Fruit fly (Drosophila melanogaster) whole organism, embryonic: ENCODE results near the gene GABA-B-R3.

Experiments used
- Adf1 ChIP-seq: fragments of 200-800 bp; sonication (Bioruptor generic); IDR thresholded peaks from 2 replicates; pipeline ENCODE4 v1.3.6; 2022; ENCODE audit warnings: missing biosample characterization, missing genetic modification characterization
- Atf6 ChIP-seq: fragments of 200-800 bp; sonication (Bioruptor generic); IDR thresholded peaks from 2 replicates; pipeline ENCODE4 v1.3.6; 2022; ENCODE audit warnings: missing biosample characterization, missing genetic modification characterization
- BtbVII ChIP-seq: fragments of 200-800 bp; sonication (Bioruptor generic); optimal IDR thresholded peaks from 3 replicates; lab custom pipeline; 2017; ENCODE audit warnings: missing biosample characterization, mild to moderate bottlenecking, missing genetic modification characterization
- CG10543 ChIP-seq: fragments of 200-800 bp; sonication (Bioruptor generic); optimal IDR thresholded peaks from 3 replicates; lab custom pipeline; 2017; ENCODE audit warnings: missing biosample characterization, mild to moderate bottlenecking, missing genetic modification characterization, moderate library complexity
- CG12219 ChIP-seq: fragments of 200-800 bp; sonication (Bioruptor generic); optimal IDR thresholded peaks from 3 replicates; lab custom pipeline; 2018; ENCODE audit warnings: missing biosample characterization, mild to moderate bottlenecking, missing genetic modification characterization
- CG12744 ChIP-seq: fragments of 200-800 bp; sonication (Bioruptor generic); optimal IDR thresholded peaks from 2 replicates; lab custom pipeline; 2016; ENCODE audit warnings: missing biosample characterization, missing genetic modification characterization
- CG12769 ChIP-seq: fragments of 200-800 bp; sonication (Bioruptor generic); optimal IDR thresholded peaks from 2 replicates; lab custom pipeline; 2019; ENCODE audit warnings: missing biosample characterization, mild to moderate bottlenecking, missing genetic modification characterization, moderate library complexity
- CG15514 ChIP-seq: fragments of 200-800 bp; sonication (Bioruptor generic); optimal IDR thresholded peaks from 3 replicates; lab custom pipeline; 2017; ENCODE audit warnings: missing biosample characterization, missing genetic modification characterization, mild to moderate bottlenecking, moderate library complexity, missing genetic modification reagents
- CG1647 ChIP-seq: fragments of 200-800 bp; sonication (Bioruptor generic); optimal IDR thresholded peaks from 3 replicates; lab custom pipeline; 2016; ENCODE audit warnings: missing biosample characterization, missing genetic modification characterization
- CG2120 ChIP-seq: fragments of 200-800 bp; sonication (Bioruptor generic); optimal IDR thresholded peaks from 3 replicates; lab custom pipeline; 2016; ENCODE audit warnings: missing biosample characterization, missing genetic modification characterization
- CG2129 ChIP-seq: fragments of 200-800 bp; sonication (Bioruptor generic); IDR thresholded peaks from 2 replicates; pipeline ENCODE4 v1.3.6; 2022; ENCODE audit warnings: missing biosample characterization, missing genetic modification characterization; ENCODE audit not compliant: partially characterized antibody
- CG3847 ChIP-seq: fragments of 200-800 bp; sonication (Bioruptor generic); IDR thresholded peaks from 2 replicates; pipeline ENCODE4 v1.3.6; 2022; ENCODE audit warnings: missing biosample characterization, missing genetic modification characterization
- CG42726 ChIP-seq: fragments of 200-800 bp; sonication (Bioruptor generic); IDR thresholded peaks from 2 replicates; pipeline ENCODE4 v1.3.6; 2022; ENCODE audit warnings: missing biosample characterization, missing genetic modification characterization; ENCODE audit not compliant: partially characterized antibody
- CG4328 ChIP-seq: fragments of 200-800 bp; sonication (Bioruptor generic); optimal IDR thresholded peaks from 3 replicates; lab custom pipeline; 2017; ENCODE audit warnings: missing biosample characterization, missing genetic modification reagents, missing genetic modification characterization
- CG6254 ChIP-seq: fragments of 200-800 bp; sonication (Bioruptor generic); optimal IDR thresholded peaks from 3 replicates; lab custom pipeline; 2017; ENCODE audit warnings: mild to moderate bottlenecking, missing biosample characterization, missing genetic modification reagents, missing genetic modification characterization
- CG6813 ChIP-seq: fragments of 200-800 bp; sonication (Bioruptor generic); optimal IDR thresholded peaks from 2 replicates; lab custom pipeline; 2017; ENCODE audit warnings: missing biosample characterization, missing genetic modification characterization, mild to moderate bottlenecking, moderate library complexity, missing genetic modification reagents
- CG8388 ChIP-seq: fragments of 200-800 bp; sonication (Bioruptor generic); optimal IDR thresholded peaks from 2 replicates; lab custom pipeline; 2019; ENCODE audit warnings: missing biosample characterization, mild to moderate bottlenecking, missing genetic modification characterization, moderate library complexity
- CG8944 ChIP-seq: fragments of 200-800 bp; sonication (Bioruptor generic); optimal IDR thresholded peaks from 3 replicates; lab custom pipeline; 2016; ENCODE audit warnings: missing biosample characterization, missing genetic modification characterization
- CG9797 ChIP-seq: fragments of 200-800 bp; sonication (Bioruptor generic); optimal IDR thresholded peaks from 3 replicates; lab custom pipeline; 2018; ENCODE audit warnings: missing biosample characterization, mild to moderate bottlenecking, missing genetic modification characterization
- CTCF ChIP-seq: fragments of 200-800 bp; sonication (Bioruptor generic); optimal IDR thresholded peaks from 2 replicates; lab custom pipeline; 2017; ENCODE audit warnings: missing biosample characterization, mild to moderate bottlenecking, missing genetic modification characterization, moderate library complexity
- Drgx ChIP-seq: fragments of 200-800 bp; sonication (Bioruptor generic); IDR thresholded peaks from 2 replicates; pipeline ENCODE4 v1.3.6; 2022; ENCODE audit warnings: missing biosample characterization, missing genetic modification characterization
- Fer3 ChIP-seq: fragments of 200-800 bp; sonication (Bioruptor generic); optimal IDR thresholded peaks from 2 replicates; lab custom pipeline; 2018; ENCODE audit warnings: missing biosample characterization, mild to moderate bottlenecking, missing genetic modification characterization, moderate library complexity
- GATAe ChIP-seq: fragments of 200-800 bp; sonication (Bioruptor generic); conservative IDR thresholded peaks from 2 replicates; pipeline ENCODE4 v1.3.6; 2022; ENCODE audit warnings: missing biosample characterization, missing genetic modification characterization
- Hr78 ChIP-seq, 2 experiments: fragments of 200-800 bp in 1 of 2; fragments of >200 bp in 1 of 2; sonication (Bioruptor generic) in 1 of 2; optimal IDR thresholded peaks; 2 replicates each; lab custom pipeline; 2017 to 2019; ENCODE audit warnings: missing biosample characterization in 2 of 2, missing genetic modification characterization in 2 of 2, mild to moderate bottlenecking in 1 of 2, moderate library complexity in 1 of 2
- Hsf ChIP-seq: fragments of 200-800 bp; sonication (Bioruptor generic); optimal IDR thresholded peaks from 3 replicates; lab custom pipeline; 2016; ENCODE audit warnings: missing biosample characterization, missing genetic modification characterization
- NC2α ChIP-seq: fragments of 200-800 bp; sonication (Bioruptor generic); optimal IDR thresholded peaks from 2 replicates; lab custom pipeline; 2016; ENCODE audit warnings: missing biosample characterization, missing genetic modification characterization
- Rfx ChIP-seq: fragments of 200-800 bp; sonication (Bioruptor generic); IDR thresholded peaks from 2 replicates; pipeline ENCODE4 v1.3.6; 2022; ENCODE audit warnings: missing biosample characterization, missing genetic modification characterization
- Sry-δ ChIP-seq: fragments of 200-800 bp; sonication (Bioruptor generic); optimal IDR thresholded peaks from 2 replicates; lab custom pipeline; 2016; ENCODE audit warnings: missing biosample characterization, missing genetic modification characterization
- Usf ChIP-seq: fragments of 200-800 bp; sonication (Bioruptor generic); optimal IDR thresholded peaks from 2 replicates; lab custom pipeline; 2017; ENCODE audit warnings: missing genotype, missing biosample characterization, missing genetic modification characterization
- YL-1 ChIP-seq: fragments of 200-800 bp; sonication (Bioruptor generic); optimal IDR thresholded peaks from 3 replicates; lab custom pipeline; 2017; ENCODE audit warnings: missing biosample characterization, mild to moderate bottlenecking, missing genetic modification characterization
- bab2 ChIP-seq: fragments of 200-800 bp; sonication (Bioruptor generic); optimal IDR thresholded peaks from 2 replicates; lab custom pipeline; 2016; ENCODE audit warnings: missing biosample characterization, missing genetic modification characterization
- bbx ChIP-seq: fragments of 200-800 bp; sonication (Bioruptor generic); IDR thresholded peaks from 2 replicates; pipeline ENCODE4 v1.3.6; 2022; ENCODE audit warnings: missing biosample characterization, missing genetic modification characterization; ENCODE audit not compliant: partially characterized antibody
- crol ChIP-seq: fragments of 200-800 bp; sonication (Bioruptor generic); IDR thresholded peaks from 2 replicates; pipeline ENCODE4 v1.3.6; 2022; ENCODE audit warnings: missing biosample characterization, missing genetic modification characterization
- dimm ChIP-seq: fragments of 200-800 bp; sonication (Bioruptor generic); IDR thresholded peaks from 2 replicates; pipeline ENCODE4 v1.3.6; 2022; ENCODE audit warnings: missing biosample characterization, missing genetic modification characterization
- ems ChIP-seq: fragments of 200-800 bp; sonication (Bioruptor generic); optimal IDR thresholded peaks from 3 replicates; lab custom pipeline; 2016; ENCODE audit warnings: missing biosample characterization, missing genetic modification characterization
- fu2 ChIP-seq: fragments of 200-800 bp; sonication (Bioruptor generic); optimal IDR thresholded peaks from 2 replicates; lab custom pipeline; 2016; ENCODE audit warnings: missing biosample characterization, missing genetic modification characterization
- knrl ChIP-seq: fragments of 200-800 bp; sonication (Bioruptor generic); IDR thresholded peaks from 3 replicates; pipeline ENCODE4 v1.3.6; 2022; ENCODE audit warnings: missing biosample characterization, missing genetic modification characterization; ENCODE audit not compliant: partially characterized antibody
- lov ChIP-seq, 2 experiments: fragments of 200-800 bp in 1 of 2; fragments of >200 bp in 1 of 2; sonication (Bioruptor generic) in 1 of 2; IDR thresholded peaks in 1 of 2; optimal IDR thresholded peaks in 1 of 2; 2 replicates in 1 of 2; 3 replicates in 1 of 2; pipeline versions ENCODE4 v1.3.6 to Lab custom; 2017 to 2022; ENCODE audit warnings: missing biosample characterization in 1 of 2, missing genetic modification characterization in 1 of 2
- mirr ChIP-seq: fragments of 200-800 bp; sonication (Bioruptor generic); optimal IDR thresholded peaks from 3 replicates; lab custom pipeline; 2018; ENCODE audit warnings: missing biosample characterization, mild to moderate bottlenecking, missing genetic modification characterization
- nerfin-1 ChIP-seq: fragments of 200-800 bp; sonication (Bioruptor generic); optimal IDR thresholded peaks from 3 replicates; lab custom pipeline; 2019; ENCODE audit warnings: missing biosample characterization, mild to moderate bottlenecking, missing genetic modification characterization, moderate library complexity
- otp ChIP-seq: fragments of 200-800 bp; sonication (Bioruptor generic); IDR thresholded peaks from 3 replicates; pipeline ENCODE4, ENCODE4 v1.3.6; 2022; ENCODE audit warnings: missing biosample characterization, missing genetic modification characterization
- p53 ChIP-seq: fragments of 200-800 bp; sonication (Bioruptor generic); optimal IDR thresholded peaks from 2 replicates; lab custom pipeline; 2016; ENCODE audit warnings: missing biosample characterization, missing genetic modification characterization
- rib ChIP-seq: fragments of 200-800 bp; sonication (Bioruptor generic); IDR thresholded peaks from 2 replicates; pipeline ENCODE4 v1.3.6; 2022; ENCODE audit warnings: missing biosample characterization, missing genetic modification characterization
- ro ChIP-seq: fragments of 200-800 bp; sonication (Bioruptor generic); IDR thresholded peaks from 2 replicates; pipeline ENCODE4 v1.3.6; 2022; ENCODE audit warnings: missing biosample characterization, missing genetic modification characterization
- sens ChIP-seq: fragments of 200-800 bp; sonication (Bioruptor generic); peaks from one replicate; lab custom pipeline; 2016; ENCODE audit warnings: missing biosample characterization, missing genetic modification characterization
- sob ChIP-seq: fragments of 200-800 bp; sonication (Bioruptor generic); IDR thresholded peaks from 2 replicates; pipeline ENCODE4 v1.3.6; 2022; ENCODE audit warnings: missing biosample characterization, missing genetic modification characterization
- sug ChIP-seq: fragments of 200-800 bp; optimal IDR thresholded peaks from 2 replicates; lab custom pipeline; 2019; ENCODE audit warnings: missing biosample characterization, mild to moderate bottlenecking, missing genetic modification characterization, moderate library complexity
- ttk ChIP-seq: fragments of 200-800 bp; sonication (Bioruptor generic); IDR thresholded peaks from 2 replicates; pipeline ENCODE4 v2.1.2; 2022; ENCODE audit warnings: missing biosample characterization, missing genetic modification characterization
- usp ChIP-seq: fragments of >200 bp; optimal IDR thresholded peaks from 2 replicates; lab custom pipeline; 2017; ENCODE audit warnings: missing biosample characterization, missing genetic modification characterization
- vvl ChIP-seq: fragments of 200-800 bp; sonication (Bioruptor generic); IDR thresholded peaks from 2 replicates; pipeline ENCODE4 v1.3.6; 2022; ENCODE audit warnings: missing biosample characterization, missing genetic modification characterization
- zen2 ChIP-seq: fragments of 200-800 bp; sonication (Bioruptor generic); IDR thresholded peaks from 3 replicates; pipeline ENCODE4 v1.3.6; 2022; ENCODE audit warnings: missing biosample characterization, missing genetic modification characterization; ENCODE audit not compliant: partially characterized antibody

GABA-B-R3 gene

dm6 chr2L:789966-790365, 40.2 kb downstream of the GABA-B-R3 start (continued):
- TF ChIP-seq rib (GFP tag; lab: Robert Waterston, UW) (0 out of 2 replicates have a peak, but pooled peaks have one; percentile 14), Usf (GFP tag; lab: Kevin White, UChicago) (no peak), CG4328 (no peak), ro (GFP tag; lab: Robert Waterston, UW) (no peak), sug (tag; lab: Kevin White, UChicago) (peak; percentile 55), Hr78 (GFP tag; optimal IDR thresholded peaks at IDR 0.05; lab: Kevin White, UChicago) (peak in 1 of 2 experiments; percentile 49), Atf6 (GFP tag; lab: Robert Waterston, UW) (no peak), CG6813 (GFP tag; lab: Kevin White, UChicago) (no peak), Drgx (GFP tag; lab: Robert Waterston, UW) (no peak), YL-1 (GFP tag; lab: Kevin White, UChicago) (no peak), p53 (GFP tag; lab: Kevin White, UChicago) (no peak), Fer3 (tag; lab: Kevin White, UChicago) (no peak), sens (no peak), NC2α (GFP tag; lab: Kevin White, UChicago) (no peak), knrl (GFP tag; lab: Robert Waterston, UW) (no peak), dimm (no peak), bab2 (GFP tag; lab: Kevin White, UChicago) (no peak), sob (peak; percentile 41; the same call in 1 of the 2 replicates), CTCF (GFP tag; lab: Kevin White, UChicago) (no peak), Hsf (no peak), CG12769 (tag; lab: Kevin White, UChicago) (no peak), bbx (GFP tag; lab: Robert Waterston, UW) (no peak), Rfx (no peak), GATAe (peak; percentile 65), lov (optimal IDR thresholded peaks at IDR 0.05; lab: Kevin White, UChicago) (no peak), lov (GFP tag; IDR thresholded peaks at IDR 0.05; lab: Robert Waterston, UW) (no peak), ttk (no peak), CG8944 (GFP tag; lab: Kevin White, UChicago) (no peak), CG3847 (GFP tag; lab: Robert Waterston, UW) (no peak), CG1647 (GFP tag; lab: Kevin White, UChicago) (no peak), ems (GFP tag; lab: Kevin White, UChicago) (no peak), usp (GFP tag; lab: Kevin White, UChicago) (no peak), otp (GFP tag; lab: Robert Waterston, UW) (0 out of 3 replicates have a peak, but pooled peaks have one; percentile 4), CG2129 (GFP tag; lab: Robert Waterston, UW) (no peak), CG6254 (GFP tag; lab: Kevin White, UChicago) (no peak), CG9797 (GFP tag; lab: Kevin White, UChicago) (no peak), zen2 (GFP tag; lab: Robert Waterston, UW) (no peak), CG8388 (no peak), CG15514 (GFP tag; lab: Kevin White, UChicago) (peak; percentile 5), fu2 (GFP tag; lab: Kevin White, UChicago) (no peak), CG10543 (GFP tag; lab: Kevin White, UChicago) (peak; percentile 38), CG2120 (GFP tag; lab: Kevin White, UChicago) (no peak), CG42726 (no peak), crol (GFP tag; lab: Robert Waterston, UW) (peak; percentile 72), nerfin-1 (tag; lab: Kevin White, UChicago) (no peak), CG12219 (GFP tag; lab: Kevin White, UChicago) (no peak), vvl (GFP tag; lab: Robert Waterston, UW) (no peak), CG12744 (GFP tag; lab: Kevin White, UChicago) (no peak), BtbVII (GFP tag; lab: Kevin White, UChicago) (no peak), Adf1 (GFP tag; lab: Robert Waterston, UW) (peak; percentile 30; the same call in 1 of the 2 replicates), Sry-δ (no peak), mirr (GFP tag; lab: Kevin White, UChicago) (peak; percentile 75)
